Worm (Caenorhabditis elegans) whole organism, L3 larva: ENCODE measurements around the gene ttr-15.

Experiments used
- nfya-1 ChIP-seq: sonication (generic microtip); optimal IDR thresholded peaks from 2 replicates; lab custom pipeline; 2017; ENCODE audit warnings: missing genetic modification characterization, mild to moderate bottlenecking, missing compliant biosample characterization, antibody characterized with exemption, moderate library complexity; ENCODE audit not compliant: insufficient read depth
- tbx-2 ChIP-seq: sonication (generic microtip); optimal IDR thresholded peaks from 2 replicates; lab custom pipeline; 2016; ENCODE audit warnings: mild to moderate bottlenecking, missing genetic modification characterization, missing compliant biosample characterization
- unc-62 ChIP-seq: fragments of 150-350 bp; sonication (generic microtip); optimal IDR thresholded peaks from 4 replicates; lab custom pipeline; 2014; ENCODE audit warnings: missing biosample characterization, missing genetic modification reagents, missing genetic modification characterization

ce11 chrIII:10332560-10332959 is 5.1 kb upstream of the ttr-15 start, which contains the start of gene T07C4.12:
- TF ChIP-seq unc-62 (GFP tag; lab: Kevin White, UChicago), result no peak
- TF ChIP-seq nfya-1 (tag; lab: Kevin White, UChicago), result no peak
- no peak for TF ChIP-seq tbx-2 (tag; lab: Kevin White, UChicago)
